Worm (Caenorhabditis elegans) whole organism, L1 larva: ENCODE measurements around the gene C46H3.2.

ENCODE experiments used
- elt-2 ChIP-seq: sonication (generic microtip); optimal IDR thresholded peaks from 2 replicates; lab custom pipeline; 2016; ENCODE audit warnings: missing genetic modification characterization, mild to moderate bottlenecking, inconsistent platforms, missing compliant biosample characterization, missing genetic modification reagents
- jun-1 ChIP-seq: fragments of 150-350 bp; optimal IDR thresholded peaks from 2 replicates; lab custom pipeline; 2014; ENCODE audit warnings: missing biosample characterization, missing genetic modification reagents, missing genetic modification characterization
- nhr-237 ChIP-seq: fragments of 150-350 bp; optimal IDR thresholded peaks from 2 replicates; lab custom pipeline; 2014; ENCODE audit warnings: missing biosample characterization, missing genetic modification characterization
- pqm-1 ChIP-seq: sonication (generic microtip); optimal IDR thresholded peaks from 3 replicates; lab custom pipeline; 2017; ENCODE audit warnings: missing biosample characterization, missing genetic modification characterization
- skn-1 ChIP-seq: fragments of 150-350 bp; optimal IDR thresholded peaks from 2 replicates; lab custom pipeline; 2014; ENCODE audit warnings: missing biosample characterization, missing genetic modification characterization
- ztf-11 ChIP-seq, 2 experiments: sonication (generic microtip); optimal IDR thresholded peaks; 2 replicates each; lab custom pipeline; 2016 to 2017; ENCODE audit warnings: missing genetic modification characterization in 2 of 2, missing biosample characterization in 1 of 2, missing compliant biosample characterization in 1 of 2

DNA sequence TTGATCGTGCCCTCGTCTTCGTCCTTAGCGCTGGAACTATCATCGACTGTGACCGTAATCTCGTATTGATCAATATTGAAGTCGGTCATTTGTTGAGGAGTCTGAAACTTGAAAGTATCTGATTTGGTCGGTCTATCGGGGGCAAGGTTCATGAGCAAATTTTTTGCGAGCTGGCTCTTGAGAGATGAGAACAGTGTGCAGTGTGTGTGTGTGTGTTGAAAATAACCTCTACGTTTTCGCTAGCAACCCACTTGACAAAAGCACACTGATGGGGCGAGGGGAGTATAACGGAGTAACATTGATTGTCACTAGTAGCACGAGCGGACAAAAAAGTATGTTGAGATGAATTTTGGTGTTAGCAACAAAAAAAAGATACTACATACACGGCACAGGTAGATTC lies 8.2 kb upstream of the C46H3.2 start, which contains the start of gene C25G6.3:
- TF ChIP-seq skn-1 (tag; lab: Kevin White, UChicago) (no peak), pqm-1 (tag; lab: Kevin White, UChicago) (no peak), ztf-11 (tag; optimal IDR thresholded peaks at IDR 0.05; lab: Kevin White, UChicago) (no peak), nhr-237 (tag; lab: Kevin White, UChicago) (no peak), jun-1 (tag; lab: Kevin White, UChicago) (no peak), elt-2 (no peak)
